Fruit fly (Drosophila melanogaster): ENCODE results near the gene alpha-Est6.

dm6 chr3R:7475708-7476107, 52.9 kb downstream of the alpha-Est6 start:
- no peak for TF ChIP-seq CG8478 (optimal IDR thresholded peaks at IDR 0.05)
- TF ChIP-seq usp (GFP tag; optimal IDR thresholded peaks at IDR 0.05) = no peak
